Worm (Caenorhabditis elegans) whole organism, late embryonic: ENCODE results near the gene soap-1.

Experiments used
- C08G9.2 ChIP-seq: sonication (generic microtip); optimal IDR thresholded peaks from 2 replicates; lab custom pipeline; 2016; ENCODE audit warnings: mild to moderate bottlenecking, missing genetic modification characterization, moderate library complexity, missing compliant biosample characterization
- C38D4.7 ChIP-seq: fragments of 200-800 bp; sonication (Bioruptor generic); optimal IDR thresholded peaks from 2 replicates; lab custom pipeline; 2018; ENCODE audit warnings: mild to moderate bottlenecking, missing genetic modification characterization, moderate library complexity, missing compliant biosample characterization
- F13H6.1 ChIP-seq: sonication (generic microtip); optimal IDR thresholded peaks from 2 replicates; lab custom pipeline; 2016; ENCODE audit warnings: missing genetic modification characterization, missing compliant biosample characterization
- K09A11.1 ChIP-seq: sonication (generic microtip); optimal IDR thresholded peaks from 2 replicates; lab custom pipeline; 2017; ENCODE audit warnings: antibody characterized with exemption, mild to moderate bottlenecking, missing genetic modification characterization, missing compliant biosample characterization; ENCODE audit not compliant: insufficient read depth
- T23F11.4 ChIP-seq: fragments of 200-800 bp; sonication (Bioruptor generic); optimal IDR thresholded peaks from 2 replicates; lab custom pipeline; 2018; ENCODE audit warnings: mild to moderate bottlenecking, missing genetic modification characterization, missing compliant biosample characterization
- Y22D7AL.16 ChIP-seq: sonication (generic microtip); optimal IDR thresholded peaks from 2 replicates; lab custom pipeline; 2016; ENCODE audit warnings: missing genetic modification characterization, missing compliant biosample characterization
- ahr-1 ChIP-seq: sonication (generic microtip); optimal IDR thresholded peaks from 2 replicates; lab custom pipeline; 2016; ENCODE audit warnings: missing genetic modification characterization, missing compliant biosample characterization
- ama-1 ChIP-seq: fragments of 150-350 bp; optimal IDR thresholded peaks from 2 replicates; lab custom pipeline; 2014
- ceh-19 ChIP-seq: fragments of 200-800 bp; sonication (Bioruptor generic); optimal IDR thresholded peaks from 2 replicates; lab custom pipeline; 2018; ENCODE audit warnings: mild to moderate bottlenecking, missing genetic modification characterization, missing compliant biosample characterization
- ceh-22 ChIP-seq: sonication (generic microtip); optimal IDR thresholded peaks from 2 replicates; lab custom pipeline; 2017; ENCODE audit warnings: missing biosample characterization, missing genetic modification characterization
- ceh-24 ChIP-seq: sonication (generic microtip); optimal IDR thresholded peaks from 2 replicates; lab custom pipeline; 2016; ENCODE audit warnings: mild to moderate bottlenecking, missing genetic modification characterization, missing compliant biosample characterization
- ceh-31 ChIP-seq: sonication (generic microtip); optimal IDR thresholded peaks from 2 replicates; lab custom pipeline; 2016; ENCODE audit warnings: missing genetic modification characterization, missing compliant biosample characterization
- ceh-45 ChIP-seq: fragments of 200-800 bp; sonication (Bioruptor generic); IDR thresholded peaks from 2 replicates; pipeline ENCODE4 v1.3.6; 2022; ENCODE audit warnings: missing genetic modification reagents, missing genetic modification characterization, missing compliant biosample characterization
- ceh-48 ChIP-seq: sonication (generic microtip); optimal IDR thresholded peaks from 2 replicates; lab custom pipeline; 2016; ENCODE audit warnings: missing genetic modification characterization, inconsistent platforms, missing compliant biosample characterization
- ceh-6 ChIP-seq: fragments of 200-800 bp; sonication (Bioruptor generic); optimal IDR thresholded peaks from 2 replicates; lab custom pipeline; 2018; ENCODE audit warnings: mild to moderate bottlenecking, missing genetic modification characterization, missing compliant biosample characterization
- elt-2 ChIP-seq: sonication (generic microtip); optimal IDR thresholded peaks from 2 replicates; lab custom pipeline; 2016; ENCODE audit warnings: missing genetic modification reagents, missing genetic modification characterization, missing compliant biosample characterization
- elt-4 ChIP-seq: sonication (generic microtip); optimal IDR thresholded peaks from 2 replicates; lab custom pipeline; 2016; ENCODE audit warnings: missing genetic modification characterization, missing compliant biosample characterization
- ets-4 ChIP-seq: sonication (generic microtip); optimal IDR thresholded peaks from 2 replicates; lab custom pipeline; 2016; ENCODE audit warnings: missing genetic modification characterization, missing compliant biosample characterization
- eyg-1 ChIP-seq: sonication (generic microtip); optimal IDR thresholded peaks from 2 replicates; lab custom pipeline; 2016; ENCODE audit warnings: missing genotype, missing genetic modification characterization, missing compliant biosample characterization
- fax-1 ChIP-seq: sonication (generic microtip); optimal IDR thresholded peaks from 2 replicates; lab custom pipeline; 2016; ENCODE audit warnings: missing genotype, missing genetic modification characterization, missing compliant biosample characterization
- fkh-10 ChIP-seq: fragments of 150-350 bp; optimal IDR thresholded peaks from 2 replicates; lab custom pipeline; 2014; ENCODE audit warnings: missing biosample characterization, missing genetic modification reagents, missing genetic modification characterization
- fkh-6 ChIP-seq: sonication (generic microtip); optimal IDR thresholded peaks from 2 replicates; lab custom pipeline; 2016; ENCODE audit warnings: missing genetic modification characterization, missing compliant biosample characterization
- hlh-30 ChIP-seq: sonication (generic microtip); optimal IDR thresholded peaks from 2 replicates; lab custom pipeline; 2017; ENCODE audit warnings: antibody characterized with exemption, missing genetic modification characterization, missing compliant biosample characterization; ENCODE audit not compliant: insufficient read depth
- hlh-6 ChIP-seq: sonication (generic microtip); optimal IDR thresholded peaks from 2 replicates; lab custom pipeline; 2016; ENCODE audit warnings: missing genotype, missing genetic modification characterization, missing compliant biosample characterization
- lim-6 ChIP-seq: sonication (generic microtip); optimal IDR thresholded peaks from 2 replicates; lab custom pipeline; 2016; ENCODE audit warnings: missing genetic modification characterization, missing compliant biosample characterization
- lin-11 ChIP-seq: fragments of 200-800 bp; sonication (Bioruptor generic); optimal IDR thresholded peaks from 2 replicates; lab custom pipeline; 2018; ENCODE audit warnings: mild to moderate bottlenecking, missing genetic modification characterization, missing compliant biosample characterization
- madf-2 ChIP-seq: sonication (generic microtip); optimal IDR thresholded peaks from 2 replicates; lab custom pipeline; 2017; ENCODE audit warnings: missing genetic modification characterization, missing compliant biosample characterization
- mec-3 ChIP-seq: sonication (generic microtip); optimal IDR thresholded peaks from 2 replicates; lab custom pipeline; 2016; ENCODE audit warnings: borderline replicate concordance, missing genetic modification characterization, missing compliant biosample characterization
- nfya-1 ChIP-seq: sonication (generic microtip); optimal IDR thresholded peaks from 2 replicates; lab custom pipeline; 2017; ENCODE audit warnings: missing genetic modification characterization, mild to moderate bottlenecking, missing compliant biosample characterization, antibody characterized with exemption, moderate library complexity
- nhr-11 ChIP-seq: fragments of 150-350 bp; optimal IDR thresholded peaks from 2 replicates; lab custom pipeline; 2014; ENCODE audit warnings: missing biosample characterization, missing genetic modification characterization
- odd-2 ChIP-seq: sonication (generic microtip); optimal IDR thresholded peaks from 2 replicates; lab custom pipeline; 2017; ENCODE audit warnings: antibody characterized with exemption, mild to moderate bottlenecking, missing genetic modification characterization, missing compliant biosample characterization
- pag-3 ChIP-seq: sonication (generic microtip); optimal IDR thresholded peaks from 2 replicates; lab custom pipeline; 2016; ENCODE audit warnings: missing compliant biosample characterization, missing genetic modification characterization, borderline replicate concordance
- pax-1 ChIP-seq: fragments of 150-350 bp; optimal IDR thresholded peaks from 2 replicates; lab custom pipeline; 2014; ENCODE audit warnings: missing biosample characterization, missing genetic modification characterization
- pha-4 ChIP-seq: fragments of 150-350 bp; optimal IDR thresholded peaks from 2 replicates; lab custom pipeline; 2018; ENCODE audit warnings: missing biosample characterization, missing genetic modification reagents, missing genetic modification characterization
- ref-2 ChIP-seq: sonication (generic microtip); optimal IDR thresholded peaks from 2 replicates; lab custom pipeline; 2016; ENCODE audit warnings: missing genetic modification characterization, missing compliant biosample characterization
- rnt-1 ChIP-seq: sonication (generic microtip); optimal IDR thresholded peaks from 2 replicates; lab custom pipeline; 2016; ENCODE audit warnings: missing genetic modification characterization, missing compliant biosample characterization
- sox-2 ChIP-seq: fragments of 200-800 bp; sonication (Bioruptor generic); IDR thresholded peaks from 2 replicates; pipeline ENCODE4 v1.3.6; 2022; ENCODE audit warnings: missing genetic modification reagents, missing genetic modification characterization, missing compliant biosample characterization
- sox-4 ChIP-seq: sonication (generic microtip); optimal IDR thresholded peaks from 2 replicates; lab custom pipeline; 2017; ENCODE audit warnings: mild to moderate bottlenecking, missing genetic modification characterization, inconsistent platforms, missing compliant biosample characterization
- tbx-7 ChIP-seq: sonication (generic microtip); optimal IDR thresholded peaks from 2 replicates; lab custom pipeline; 2016; ENCODE audit warnings: missing genotype, missing genetic modification characterization, missing compliant biosample characterization
- unc-42 ChIP-seq: sonication (generic microtip); optimal IDR thresholded peaks from 2 replicates; lab custom pipeline; 2016; ENCODE audit warnings: missing genotype, missing genetic modification characterization, missing compliant biosample characterization
- unc-55 ChIP-seq: sonication (generic microtip); optimal IDR thresholded peaks from 2 replicates; lab custom pipeline; 2017; ENCODE audit warnings: missing biosample characterization, missing genetic modification reagents, missing genetic modification characterization
- zip-5 ChIP-seq: sonication (generic microtip); optimal IDR thresholded peaks from 2 replicates; lab custom pipeline; 2016; ENCODE audit warnings: missing genetic modification characterization, missing compliant biosample characterization

soap-1 gene

DNA sequence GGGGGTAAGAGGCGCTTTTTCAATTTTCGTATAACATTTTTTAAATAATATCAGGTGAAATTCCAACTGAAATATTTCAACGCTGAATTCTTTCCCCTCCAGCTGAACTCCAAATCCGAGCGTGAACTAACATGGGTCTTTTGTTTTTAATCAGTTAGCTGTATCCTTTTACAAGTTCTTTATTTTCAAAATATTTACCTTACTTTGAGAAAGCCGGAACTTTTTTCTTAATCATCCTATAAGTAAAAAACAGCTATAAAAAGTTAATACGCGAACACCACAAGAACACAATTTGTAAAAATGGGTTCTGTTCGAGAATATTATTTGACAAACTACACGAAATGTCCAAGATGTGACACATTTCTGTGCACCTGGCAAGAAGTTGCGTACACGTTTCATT is 50.5 kb downstream of the soap-1 start, which contains the start of gene srh-83:
Gene srh-83 (plus strand): TSS at position 301 of the 400 bp plus-strand sequence.
- TF ChIP-seq ceh-24 (tag; lab: Kevin White, UChicago) (no peak), nhr-11 (tag; lab: Kevin White, UChicago) (no peak), F13H6.1 (tag; lab: Kevin White, UChicago) (no peak), pha-4 (no peak), ceh-19 (GFP tag; lab: Kevin White, UChicago) (no peak), eyg-1 (tag; lab: Kevin White, UChicago) (no peak), elt-4 (tag; lab: Kevin White, UChicago) (no peak), fkh-10 (GFP tag; lab: Kevin White, UChicago) (no peak), fkh-6 (tag; lab: Kevin White, UChicago) (no peak), pag-3 (tag; lab: Kevin White, UChicago) (no peak), hlh-6 (tag; lab: Kevin White, UChicago) (no peak), ceh-31 (no peak), ets-4 (no peak), ceh-48 (tag; lab: Kevin White, UChicago) (no peak), C08G9.2 (tag; lab: Kevin White, UChicago) (no peak), ceh-22 (no peak), lim-6 (tag; lab: Kevin White, UChicago) (no peak), sox-2 (GFP tag; lab: Robert Waterston, UW) (no peak), ceh-6 (no peak)

ce11 chrV:7163477-7164114 is 51.1 kb downstream of the soap-1 start, which contains the start of gene ugt-41:
Gene ugt-41 (minus strand): TSS chrV:7163595.
- no peak for TF ChIP-seq K09A11.1
- no peak for TF ChIP-seq eyg-1 (tag; lab: Kevin White, UChicago)
- no peak for TF ChIP-seq ref-2

DNA sequence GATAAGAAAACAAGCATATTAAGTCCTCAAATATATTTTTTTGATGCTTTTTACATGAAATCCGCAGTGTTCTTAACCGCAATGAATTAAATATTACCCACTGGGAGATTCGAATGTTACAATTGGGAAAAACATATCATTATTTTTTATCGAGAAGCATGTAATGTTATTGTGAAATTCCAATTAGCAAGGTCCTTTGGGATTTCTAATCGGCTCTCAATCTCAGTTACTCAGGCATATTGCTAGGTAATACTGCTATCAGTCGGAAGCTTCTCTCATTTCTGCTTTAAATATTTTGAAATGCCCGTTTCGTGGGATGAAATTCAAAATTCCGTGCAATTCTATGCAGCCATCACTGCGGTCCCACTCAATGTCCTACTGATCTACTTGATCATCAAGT is 55.3 kb downstream of the soap-1 start, which contains the start of gene str-204:
Gene str-204 (plus strand): TSS at position 301 of the 400 bp plus-strand sequence.
- TF ChIP-seq unc-42 (tag; lab: Kevin White, UChicago): no peak
- TF ChIP-seq ama-1 (lab: Kevin White, UChicago): no peak
- TF ChIP-seq elt-2: no peak
- no peak for TF ChIP-seq nhr-11 (tag; lab: Kevin White, UChicago)
- TF ChIP-seq rnt-1 (tag; lab: Kevin White, UChicago): no peak
- TF ChIP-seq ahr-1 (tag; lab: Kevin White, UChicago): no peak
- TF ChIP-seq hlh-30 (tag; lab: Kevin White, UChicago): no peak
- no peak for TF ChIP-seq ceh-45
- no peak for TF ChIP-seq madf-2 (tag; lab: Kevin White, UChicago)
- no peak for TF ChIP-seq ets-4
- no peak for TF ChIP-seq odd-2 (tag; lab: Kevin White, UChicago)
- TF ChIP-seq sox-4 (tag; lab: Kevin White, UChicago): no peak
- no peak for TF ChIP-seq zip-5 (tag; lab: Kevin White, UChicago)
- no peak for TF ChIP-seq T23F11.4 (GFP tag; lab: Kevin White, UChicago)
- no peak for TF ChIP-seq lin-11 (tag; lab: Kevin White, UChicago)
- TF ChIP-seq ref-2: no peak
- TF ChIP-seq Y22D7AL.16 (tag; lab: Kevin White, UChicago): no peak
- TF ChIP-seq hlh-6 (tag; lab: Kevin White, UChicago): no peak

ce11 chrV:7157089-7157488 is 57.6 kb downstream of the soap-1 start, which contains the start of gene ugt-39:
Gene ugt-39 (plus strand): TSS chrV:7157142.
- TF ChIP-seq C08G9.2 (tag; lab: Kevin White, UChicago): no peak
- no peak for TF ChIP-seq K09A11.1
- TF ChIP-seq mec-3: no peak
- no peak for TF ChIP-seq C38D4.7 (GFP tag; lab: Kevin White, UChicago)
- TF ChIP-seq unc-55 (GFP tag; lab: Kevin White, UChicago): no peak
- no peak for TF ChIP-seq pax-1
- no peak for TF ChIP-seq ama-1 (lab: Kevin White, UChicago)
- no peak for TF ChIP-seq nfya-1 (tag; lab: Kevin White, UChicago)
- TF ChIP-seq eyg-1 (tag; lab: Kevin White, UChicago): no peak
- no peak for TF ChIP-seq ceh-24 (tag; lab: Kevin White, UChicago)
- TF ChIP-seq ceh-19 (GFP tag; lab: Kevin White, UChicago): no peak
- no peak for TF ChIP-seq fkh-6 (tag; lab: Kevin White, UChicago)
- TF ChIP-seq fax-1 (tag; lab: Kevin White, UChicago): no peak
- TF ChIP-seq tbx-7 (tag; lab: Kevin White, UChicago): no peak
- TF ChIP-seq, all 69 proteins: peak for 0
